Worm (Caenorhabditis elegans): ENCODE results near the gene T19H12.2.

T19H12.2 gene

ce11 chrV:4912313-4912712, 22.1 kb downstream of the T19H12.2 start, which contains the start of gene H23N18.5:
TSS of gene H23N18.5 (minus strand) at chrV:4912381.
- TF ChIP-seq hnd-1 (tag; optimal IDR thresholded peaks at IDR 0.05) (no peak), sea-1 (GFP tag; conservative IDR thresholded peaks at IDR 0.05) (no peak), flt-1 (GFP tag; IDR thresholded peaks at IDR 0.05) (no peak), tbx-37 (GFP tag; conservative IDR thresholded peaks at IDR 0.05) (no peak), aly-1 (tag; optimal IDR thresholded peaks at IDR 0.05) (no peak), scrt-1 (GFP tag; IDR thresholded peaks at IDR 0.05) (no peak), B0310.2 (tag; optimal IDR thresholded peaks at IDR 0.05) (no peak), hmg-4 (GFP tag; optimal IDR thresholded peaks at IDR 0.05) (no peak), ceh-13 (GFP tag; optimal IDR thresholded peaks at IDR 0.05) (no peak), tra-4 (tag; optimal IDR thresholded peaks at IDR 0.05) (no peak), hmbx-1 (tag; optimal IDR thresholded peaks at IDR 0.05) (no peak)

- TF ChIP-seq ama-1 (optimal IDR thresholded peaks at IDR 0.05) (no peak), tbx-11 (GFP tag; IDR thresholded peaks at IDR 0.05) (no peak), hnd-1 (tag; optimal IDR thresholded peaks at IDR 0.05) (no peak), ceh-13 (GFP tag; optimal IDR thresholded peaks at IDR 0.05) (no peak), ets-7 (tag; optimal IDR thresholded peaks at IDR 0.05) (no peak), sea-1 (GFP tag; conservative IDR thresholded peaks at IDR 0.05) (no peak), tbx-37 (GFP tag; conservative IDR thresholded peaks at IDR 0.05) (no peak), scrt-1 (GFP tag; IDR thresholded peaks at IDR 0.05) (no peak), tra-4 (tag; optimal IDR thresholded peaks at IDR 0.05) (no peak), pes-1 (GFP tag; IDR thresholded peaks at IDR 0.05) (no peak), flt-1 (GFP tag; IDR thresholded peaks at IDR 0.05) (no peak), hmbx-1 (tag; optimal IDR thresholded peaks at IDR 0.05) (no peak), hmg-4 (GFP tag; optimal IDR thresholded peaks at IDR 0.05) (no peak), B0310.2 (tag; optimal IDR thresholded peaks at IDR 0.05) (no peak), ceh-36 (tag; optimal IDR thresholded peaks at IDR 0.05) (no peak)
Measured at ce11 chrV:4913853-4914252, 23.6 kb downstream of the T19H12.2 start.

ce11 chrV:4914879-4915278, 24.6 kb downstream of the T19H12.2 start, which contains the start of gene H23N18.6:
TSS of gene H23N18.6 (minus strand) at chrV:4915079.
- TF ChIP-seq pes-1 (GFP tag; IDR thresholded peaks at IDR 0.05) (no peak), flt-1 (GFP tag; IDR thresholded peaks at IDR 0.05) (no peak), B0310.2 (tag; optimal IDR thresholded peaks at IDR 0.05) (no peak), F13C5.2 (tag; optimal IDR thresholded peaks at IDR 0.05) (no peak), ama-1 (optimal IDR thresholded peaks at IDR 0.05) (no peak), hmbx-1 (tag; optimal IDR thresholded peaks at IDR 0.05) (no peak), hmg-4 (GFP tag; optimal IDR thresholded peaks at IDR 0.05) (no peak), sea-1 (GFP tag; conservative IDR thresholded peaks at IDR 0.05) (no peak), scrt-1 (GFP tag; IDR thresholded peaks at IDR 0.05) (no peak), ceh-36 (tag; optimal IDR thresholded peaks at IDR 0.05) (no peak), tbx-11 (GFP tag; IDR thresholded peaks at IDR 0.05) (no peak), ets-7 (tag; optimal IDR thresholded peaks at IDR 0.05) (no peak), tbx-37 (GFP tag; conservative IDR thresholded peaks at IDR 0.05) (no peak)

ce11 chrV:4918091-4918624, 27.9 kb downstream of the T19H12.2 start, which contains the start of gene C02E7.7:
TSS of gene C02E7.7 (minus strand) at chrV:4918574.
- TF ChIP-seq hmbx-1 (tag; optimal IDR thresholded peaks at IDR 0.05) (no peak), tra-4 (tag; optimal IDR thresholded peaks at IDR 0.05) (no peak), sea-1 (GFP tag; conservative IDR thresholded peaks at IDR 0.05) (no peak), B0310.2 (tag; optimal IDR thresholded peaks at IDR 0.05) (no peak)

- TF ChIP-seq sea-1 (GFP tag; conservative IDR thresholded peaks at IDR 0.05), result no peak
- TF ChIP-seq hmbx-1 (tag; optimal IDR thresholded peaks at IDR 0.05), result no peak
- no peak for TF ChIP-seq tbx-37 (GFP tag; conservative IDR thresholded peaks at IDR 0.05)
- TF ChIP-seq hnd-1 (tag; optimal IDR thresholded peaks at IDR 0.05), result no peak
- TF ChIP-seq tra-4 (tag; optimal IDR thresholded peaks at IDR 0.05), result no peak
- no peak for TF ChIP-seq ceh-36 (tag; optimal IDR thresholded peaks at IDR 0.05)
- TF ChIP-seq ceh-13 (GFP tag; optimal IDR thresholded peaks at IDR 0.05), result no peak
- TF ChIP-seq ets-7 (tag; optimal IDR thresholded peaks at IDR 0.05), result no peak
- no peak for TF ChIP-seq hmg-4 (GFP tag; optimal IDR thresholded peaks at IDR 0.05)
- TF ChIP-seq pes-1 (GFP tag; IDR thresholded peaks at IDR 0.05), result no peak
- TF ChIP-seq F13C5.2 (tag; optimal IDR thresholded peaks at IDR 0.05), result no peak
- no peak for TF ChIP-seq scrt-1 (GFP tag; IDR thresholded peaks at IDR 0.05)
- TF ChIP-seq aly-1 (tag; optimal IDR thresholded peaks at IDR 0.05), result no peak
Measured at ce11 chrV:4918664-4919257, 28.5 kb downstream of the T19H12.2 start, which contains the start of gene C02E7.6. TSS of gene C02E7.6 (plus strand) at chrV:4919207.

- TF ChIP-seq tbx-11 (GFP tag; IDR thresholded peaks at IDR 0.05), result no peak
- TF ChIP-seq tra-4 (tag; optimal IDR thresholded peaks at IDR 0.05), result no peak
Measured at ce11 chrV:4920690-4921152, 30.5 kb downstream of the T19H12.2 start, which contains the start of the genes C02E7.8 and srh-23. TSS of gene C02E7.8 (minus strand) at chrV:4920790. TSS of gene srh-23 (plus strand) at chrV:4921102.

ce11 chrV:4922024-4922423, 31.8 kb downstream of the T19H12.2 start, which contains the start of gene srh-22:
TSS of gene srh-22 (plus strand) at chrV:4922324.
- no peak for TF ChIP-seq aly-1 (tag; optimal IDR thresholded peaks at IDR 0.05)
- no peak for TF ChIP-seq ceh-36 (tag; optimal IDR thresholded peaks at IDR 0.05)
- no peak for TF ChIP-seq ceh-13 (GFP tag; optimal IDR thresholded peaks at IDR 0.05)
- TF ChIP-seq scrt-1 (GFP tag; IDR thresholded peaks at IDR 0.05), result no peak
- no peak for TF ChIP-seq tra-4 (tag; optimal IDR thresholded peaks at IDR 0.05)
- no peak for TF ChIP-seq hmbx-1 (tag; optimal IDR thresholded peaks at IDR 0.05)
- TF ChIP-seq F13C5.2 (tag; optimal IDR thresholded peaks at IDR 0.05), result no peak
- no peak for TF ChIP-seq flt-1 (GFP tag; IDR thresholded peaks at IDR 0.05)
- TF ChIP-seq ets-7 (tag; optimal IDR thresholded peaks at IDR 0.05), result no peak
- no peak for TF ChIP-seq ama-1 (optimal IDR thresholded peaks at IDR 0.05)
- TF ChIP-seq tbx-37 (GFP tag; conservative IDR thresholded peaks at IDR 0.05), result no peak
- TF ChIP-seq pes-1 (GFP tag; IDR thresholded peaks at IDR 0.05), result no peak
